Fruit fly (Drosophila melanogaster) whole organism, larva: ENCODE data around the gene Teh2.

Source experiments
- noc ChIP-seq: fragments of 200-800 bp; sonication (Bioruptor generic); optimal IDR thresholded peaks from 3 replicates; lab custom pipeline; 2019; ENCODE audit warnings: missing biosample characterization, mild to moderate bottlenecking, missing genetic modification characterization, moderate library complexity

The Teh2 gene

dm6 chr3L:4169957-4170651, 17.7 kb downstream of the Teh2 start, which contains the start of gene Ero1L:
Gene Ero1L, plus strand, starts transcription at chr3L:4170404.
- TF ChIP-seq noc = peak; percentile 39

- TF ChIP-seq noc = no peak
These were observed 20.4 kb downstream of the Teh2 start, which contains the start of gene mas for dm6 chr3L:4167353-4167842. Gene mas, minus strand, starts transcription at chr3L:4167464.

dm6 chr3L:4160926-4161325, 26.9 kb downstream of the Teh2 start, which contains the start of gene nab:
Gene nab, minus strand, starts transcription at chr3L:4160932.
- TF ChIP-seq noc = no peak

dm6 chr3L:4159264-4159663, 28.6 kb downstream of the Teh2 start:
- TF ChIP-seq noc = no peak

- no peak for TF ChIP-seq noc
These were observed 29.5 kb downstream of the Teh2 start for dm6 chr3L:4158361-4158760.

- TF ChIP-seq noc = no peak
These were observed 30.0 kb downstream of the Teh2 start for dm6 chr3L:4157852-4158251.

- TF ChIP-seq noc = no peak
These were observed 39.3 kb downstream of the Teh2 start, which contains the start of gene CG1299 for dm6 chr3L:4148406-4148975. Gene CG1299, plus strand, starts transcription at chr3L:4148696.

- TF ChIP-seq noc = no peak
These were observed 42.6 kb downstream of the Teh2 start for dm6 chr3L:4145229-4145628.

dm6 chr3L:4142064-4142463, 45.8 kb downstream of the Teh2 start, which contains the start of gene CG32260:
Gene CG32260, plus strand, starts transcription at chr3L:4142364.
- TF ChIP-seq noc = no peak

dm6 chr3L:4141167-4141566, 46.7 kb downstream of the Teh2 start, which contains the start of gene Akh:
Gene Akh, plus strand, starts transcription at chr3L:4141467.
- no peak for TF ChIP-seq noc

- peak; percentile 27 for TF ChIP-seq noc
These were observed 48.9 kb downstream of the Teh2 start, which contains the start of the genes Rop and Ras64B for dm6 chr3L:4138804-4139521. Gene Rop, minus strand, starts transcription at chr3L:4138996. Gene Ras64B, plus strand, starts transcription at chr3L:4139076.

- TF ChIP-seq noc = no peak
These were observed 52.0 kb downstream of the Teh2 start, which contains the start of gene RfC4 for dm6 chr3L:4135857-4136256. Gene RfC4, minus strand, starts transcription at chr3L:4136038.

dm6 chr3L:4133724-4134678, 53.8 kb downstream of the Teh2 start, which contains the start of gene ens:
Gene ens, minus strand, starts transcription at chr3L:4134550.
- TF ChIP-seq noc = no peak

- TF ChIP-seq noc = no peak
These were observed 55.2 kb downstream of the Teh2 start for dm6 chr3L:4132585-4132984.

- TF ChIP-seq noc = no peak
These were observed 57.1 kb downstream of the Teh2 start for dm6 chr3L:4130743-4131142.
